Worm (Caenorhabditis elegans) whole organism, L3 larva: ENCODE data around the gene fum-1.

Source experiments
- R02D3.7 ChIP-seq: fragments of 150-350 bp; optimal IDR thresholded peaks from 2 replicates; lab custom pipeline; 2014; ENCODE audit warnings: missing biosample characterization, missing genetic modification characterization
- ZK546.5 ChIP-seq: sonication (generic microtip); optimal IDR thresholded peaks from 2 replicates; lab custom pipeline; 2017; ENCODE audit warnings: missing biosample characterization, missing genetic modification characterization
- aly-2 ChIP-seq: fragments of 150-350 bp; optimal IDR thresholded peaks from 2 replicates; lab custom pipeline; 2014; ENCODE audit warnings: missing biosample characterization, missing genetic modification characterization
- ama-1 ChIP-seq: fragments of 150-350 bp; optimal IDR thresholded peaks from 2 replicates; lab custom pipeline; 2018
- ceh-16 ChIP-seq: sonication (generic microtip); optimal IDR thresholded peaks from 2 replicates; lab custom pipeline; 2017; ENCODE audit warnings: missing biosample characterization, missing genetic modification characterization
- ceh-28 ChIP-seq: fragments of 150-350 bp; optimal IDR thresholded peaks from 2 replicates; lab custom pipeline; 2014; ENCODE audit warnings: missing biosample characterization, missing genetic modification reagents, missing genetic modification characterization
- ceh-82 ChIP-seq: fragments of 150-350 bp; optimal IDR thresholded peaks from 2 replicates; lab custom pipeline; 2014; ENCODE audit warnings: missing biosample characterization, missing genetic modification characterization
- ceh-9 ChIP-seq: sonication (generic microtip); optimal IDR thresholded peaks from 2 replicates; lab custom pipeline; 2018; ENCODE audit warnings: missing biosample characterization, missing genetic modification characterization
- daf-12 ChIP-seq: fragments of 150-350 bp; optimal IDR thresholded peaks from 2 replicates; lab custom pipeline; 2014; ENCODE audit warnings: missing biosample characterization, missing genetic modification reagents, missing genetic modification characterization
- egl-27 ChIP-seq: sonication (generic microtip); optimal IDR thresholded peaks from 4 replicates; lab custom pipeline; 2017; ENCODE audit warnings: missing biosample characterization, missing genetic modification reagents, missing genetic modification characterization
- egl-5 ChIP-seq: fragments of 150-350 bp; optimal IDR thresholded peaks from 2 replicates; lab custom pipeline; 2017; ENCODE audit warnings: missing biosample characterization, missing genetic modification reagents, missing genetic modification characterization, inconsistent platforms
- elt-1 ChIP-seq: fragments of 150-350 bp; optimal IDR thresholded peaks from 2 replicates; lab custom pipeline; 2014; ENCODE audit warnings: missing biosample characterization, missing genetic modification characterization
- elt-2 ChIP-seq: sonication (generic microtip); optimal IDR thresholded peaks from 2 replicates; lab custom pipeline; 2016; ENCODE audit warnings: missing genetic modification reagents, mild to moderate bottlenecking, missing genetic modification characterization, missing compliant biosample characterization
- elt-3 ChIP-seq, 3 experiments: fragments of 150-350 bp in 1 of 3; sonication (generic microtip) in 2 of 3; optimal IDR thresholded peaks; 2 replicates in 2 of 3; 4 replicates in 1 of 3; lab custom pipeline; 2014 to 2017; ENCODE audit warnings: missing biosample characterization in 3 of 3, missing genetic modification characterization in 3 of 3
- eor-1 ChIP-seq, 2 experiments: fragments of 150-350 bp; optimal IDR thresholded peaks; 2 replicates each; lab custom pipeline; 2014 to 2018; ENCODE audit warnings: missing biosample characterization in 2 of 2, missing genetic modification characterization in 2 of 2
- fkh-10 ChIP-seq: sonication (generic microtip); optimal IDR thresholded peaks from 2 replicates; lab custom pipeline; 2017; ENCODE audit warnings: missing biosample characterization, missing genetic modification reagents, missing genetic modification characterization
- fkh-2 ChIP-seq: fragments of 150-350 bp; optimal IDR thresholded peaks from 2 replicates; lab custom pipeline; 2014; ENCODE audit warnings: missing biosample characterization, missing genetic modification reagents, missing genetic modification characterization
- hmg-11 ChIP-seq: sonication (generic microtip); optimal IDR thresholded peaks from 2 replicates; lab custom pipeline; 2016; ENCODE audit warnings: missing genetic modification characterization, missing compliant biosample characterization
- jun-1 ChIP-seq: fragments of 150-350 bp; optimal IDR thresholded peaks from 2 replicates; lab custom pipeline; 2014; ENCODE audit warnings: missing biosample characterization, missing genetic modification reagents, missing genetic modification characterization
- lin-15B ChIP-seq: fragments of 150-350 bp; optimal IDR thresholded peaks from 2 replicates; lab custom pipeline; 2014; ENCODE audit warnings: missing biosample characterization, missing genetic modification characterization
- lin-39 ChIP-seq: fragments of 150-350 bp; optimal IDR thresholded peaks from 2 replicates; lab custom pipeline; 2018; ENCODE audit warnings: missing biosample characterization, missing genetic modification reagents, missing genetic modification characterization
- lsy-12 ChIP-seq: sonication (generic microtip); optimal IDR thresholded peaks from 2 replicates; lab custom pipeline; 2016; ENCODE audit warnings: mild to moderate bottlenecking, missing genetic modification characterization, missing compliant biosample characterization
- mml-1 ChIP-seq: fragments of 150-350 bp; sonication (generic microtip); optimal IDR thresholded peaks from 3 replicates; lab custom pipeline; 2014; ENCODE audit warnings: missing biosample characterization, missing genetic modification characterization
- nfya-1 ChIP-seq: sonication (generic microtip); optimal IDR thresholded peaks from 2 replicates; lab custom pipeline; 2017; ENCODE audit warnings: missing genetic modification characterization, mild to moderate bottlenecking, missing compliant biosample characterization, antibody characterized with exemption, moderate library complexity; ENCODE audit not compliant: insufficient read depth
- nhr-23 ChIP-seq: fragments of 150-350 bp; optimal IDR thresholded peaks from 2 replicates; lab custom pipeline; 2014; ENCODE audit warnings: missing biosample characterization, missing genetic modification reagents, missing genetic modification characterization
- nhr-237 ChIP-seq: fragments of 150-350 bp; optimal IDR thresholded peaks from 2 replicates; lab custom pipeline; 2014; ENCODE audit warnings: missing biosample characterization, missing genetic modification characterization
- nhr-25 ChIP-seq: sonication (generic microtip); optimal IDR thresholded peaks from 2 replicates; lab custom pipeline; 2017; ENCODE audit warnings: missing biosample characterization, missing genetic modification characterization
- nhr-28 ChIP-seq: fragments of 150-350 bp; optimal IDR thresholded peaks from 2 replicates; lab custom pipeline; 2014; ENCODE audit warnings: missing biosample characterization, missing genetic modification characterization
- nhr-43 ChIP-seq: sonication (generic microtip); optimal IDR thresholded peaks from 2 replicates; lab custom pipeline; 2016; ENCODE audit warnings: mild to moderate bottlenecking, missing genetic modification characterization, missing compliant biosample characterization; ENCODE audit not compliant: poor library complexity, severe bottlenecking
- nhr-67 ChIP-seq: fragments of 150-350 bp; optimal IDR thresholded peaks from 2 replicates; lab custom pipeline; 2014; ENCODE audit warnings: missing biosample characterization, missing genetic modification characterization
- nhr-76 ChIP-seq: fragments of 150-350 bp; sonication (generic microtip); optimal IDR thresholded peaks from 5 replicates; lab custom pipeline; 2014; ENCODE audit warnings: missing biosample characterization, missing genetic modification characterization
- pha-4 ChIP-seq: fragments of 150-350 bp; optimal IDR thresholded peaks from 2 replicates; lab custom pipeline; 2014; ENCODE audit warnings: missing biosample characterization, missing genetic modification reagents, missing genetic modification characterization
- pqm-1 ChIP-seq: fragments of 150-350 bp; optimal IDR thresholded peaks from 2 replicates; lab custom pipeline; 2017; ENCODE audit warnings: missing biosample characterization, missing genetic modification characterization, inconsistent platforms
- skn-1 ChIP-seq: fragments of 150-350 bp; optimal IDR thresholded peaks from 2 replicates; lab custom pipeline; 2014; ENCODE audit warnings: missing biosample characterization, missing genetic modification characterization
- snpc-4 ChIP-seq: fragments of 150-350 bp; optimal IDR thresholded peaks from 2 replicates; lab custom pipeline; 2014; ENCODE audit warnings: missing biosample characterization, missing genetic modification characterization
- tbx-2 ChIP-seq: sonication (generic microtip); optimal IDR thresholded peaks from 2 replicates; lab custom pipeline; 2016; ENCODE audit warnings: mild to moderate bottlenecking, missing genetic modification characterization, missing compliant biosample characterization
- unc-39 ChIP-seq: sonication (generic microtip); optimal IDR thresholded peaks from 4 replicates; lab custom pipeline; 2017; ENCODE audit warnings: missing biosample characterization, missing genetic modification characterization
- zag-1 ChIP-seq: fragments of 150-350 bp; optimal IDR thresholded peaks from 2 replicates; lab custom pipeline; 2014; ENCODE audit warnings: missing biosample characterization, missing genetic modification characterization
- ztf-11 ChIP-seq: fragments of 150-350 bp; optimal IDR thresholded peaks from 2 replicates; lab custom pipeline; 2014; ENCODE audit warnings: missing biosample characterization, missing genetic modification characterization
- ztf-4 ChIP-seq: fragments of 150-350 bp; optimal IDR thresholded peaks from 2 replicates; lab custom pipeline; 2014; ENCODE audit warnings: missing biosample characterization, missing genetic modification characterization

Gene fum-1

ce11 chrIII:7465347-7465746, at the start of gene fum-1:
Gene fum-1 (plus strand): TSS chrIII:7465605.
- TF ChIP-seq fkh-2 (no peak), R02D3.7 (tag; lab: Kevin White, UChicago) (no peak), skn-1 (tag; lab: Kevin White, UChicago) (no peak), elt-3 (tag; optimal IDR thresholded peaks at IDR 0.05; lab: Kevin White, UChicago) (no peak), egl-27 (tag; lab: Kevin White, UChicago) (no peak), lin-15B (tag; lab: Kevin White, UChicago) (peak; percentile 53), tbx-2 (tag; lab: Kevin White, UChicago) (no peak), snpc-4 (tag; lab: Kevin White, UChicago) (no peak), nhr-76 (tag; lab: Kevin White, UChicago) (no peak), ceh-9 (tag; lab: Kevin White, UChicago) (no peak), nfya-1 (tag; lab: Kevin White, UChicago) (peak; percentile 50), aly-2 (tag; lab: Kevin White, UChicago) (no peak), nhr-23 (tag; lab: Kevin White, UChicago) (peak; percentile 71), nhr-25 (tag; lab: Kevin White, UChicago) (peak; percentile 75), elt-1 (peak; percentile 18), ceh-28 (tag; lab: Kevin White, UChicago) (no peak), ztf-11 (tag; lab: Kevin White, UChicago) (no peak), egl-5 (no peak), pha-4 (tag; lab: Kevin White, UChicago) (peak; percentile 79), nhr-43 (tag; lab: Kevin White, UChicago) (peak; percentile 48), nhr-237 (tag; lab: Kevin White, UChicago) (no peak), unc-39 (tag; lab: Kevin White, UChicago) (no peak), elt-2 (tag; lab: Kevin White, UChicago) (peak; percentile 45), eor-1 (tag; optimal IDR thresholded peaks at IDR 0.05; lab: Kevin White, UChicago) (no peak), lin-39 (tag; lab: Kevin White, UChicago) (peak; percentile 7), ceh-82 (tag; lab: Kevin White, UChicago) (no peak), pqm-1 (tag; lab: Kevin White, UChicago) (no peak), lsy-12 (tag; lab: Kevin White, UChicago) (peak; percentile 46), jun-1 (no peak), ZK546.5 (tag; lab: Kevin White, UChicago) (no peak), ama-1 (peak; percentile 79), daf-12 (tag; lab: Kevin White, UChicago) (no peak), hmg-11 (tag; lab: Kevin White, UChicago) (peak; percentile 21), nhr-28 (tag; lab: Kevin White, UChicago) (no peak), ztf-4 (no peak)

DNA sequence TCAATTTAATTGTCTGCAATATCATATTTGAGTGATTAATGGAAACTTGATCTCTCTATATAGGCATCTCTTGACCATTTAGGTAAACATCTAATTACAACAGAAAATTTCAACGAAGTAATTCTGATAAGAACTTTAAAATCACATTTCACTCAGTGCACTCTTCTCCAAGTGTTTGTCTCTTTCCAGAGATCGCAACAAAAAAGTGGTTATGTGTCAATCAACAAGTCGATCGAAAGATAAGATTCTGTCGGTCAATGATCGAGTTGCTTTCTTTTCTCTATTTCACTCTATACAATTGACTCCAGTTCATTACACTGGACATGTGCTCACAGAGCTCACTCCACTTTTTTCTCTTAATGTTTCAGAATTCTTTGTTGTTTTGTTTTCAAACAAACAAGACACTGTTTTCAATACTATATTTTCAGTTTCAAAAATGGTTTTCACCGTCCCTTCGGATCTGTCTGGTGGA, 11.7 kb upstream of the fum-1 start, which contains the start of gene alh-12:
Gene alh-12, plus strand, starts transcription at position 422 of the 472 bp plus-strand sequence.
- TF ChIP-seq aly-2 (tag; lab: Kevin White, UChicago) (no peak), ceh-82 (tag; lab: Kevin White, UChicago) (no peak), nhr-76 (tag; lab: Kevin White, UChicago) (no peak), ceh-16 (tag; lab: Kevin White, UChicago) (no peak), daf-12 (tag; lab: Kevin White, UChicago) (no peak), lsy-12 (tag; lab: Kevin White, UChicago) (no peak), ceh-28 (tag; lab: Kevin White, UChicago) (no peak), ceh-9 (tag; lab: Kevin White, UChicago) (no peak), lin-39 (tag; lab: Kevin White, UChicago) (no peak), nhr-237 (tag; lab: Kevin White, UChicago) (no peak), fkh-10 (no peak), elt-2 (tag; lab: Kevin White, UChicago) (peak; percentile 80), nhr-25 (tag; lab: Kevin White, UChicago) (no peak), ztf-11 (tag; lab: Kevin White, UChicago) (no peak), lin-15B (tag; lab: Kevin White, UChicago) (no peak), pha-4 (tag; lab: Kevin White, UChicago) (peak; percentile 24), zag-1 (tag; lab: Kevin White, UChicago) (no peak), ZK546.5 (tag; lab: Kevin White, UChicago) (no peak), jun-1 (no peak), nhr-67 (tag; lab: Kevin White, UChicago) (no peak), pqm-1 (tag; lab: Kevin White, UChicago) (peak; percentile 72), mml-1 (tag; lab: Kevin White, UChicago) (no peak), snpc-4 (tag; lab: Kevin White, UChicago) (no peak), skn-1 (tag; lab: Kevin White, UChicago) (no peak)
- TF ChIP-seq, all 47 proteins: peak for 3
